Fruit fly (Drosophila melanogaster) whole organism: ENCODE results near the gene Dpy-30L2.

Experiments
- CG8478 ChIP-seq: fragments of >200 bp; optimal IDR thresholded peaks from 2 replicates; lab custom pipeline; 2018; ENCODE audit warnings: inconsistent platforms
- Dll ChIP-seq: fragments of >200 bp; optimal IDR thresholded peaks from 2 replicates; lab custom pipeline; 2017
- EcR ChIP-seq, 2 experiments: fragments of >200 bp; optimal IDR thresholded peaks; 2 replicates each; lab custom pipeline; 2017; ENCODE audit warnings: missing biosample characterization in 2 of 2, missing genetic modification characterization in 2 of 2, missing genetic modification reagents in 2 of 2
- pan ChIP-seq: fragments of >200 bp; optimal IDR thresholded peaks from 2 replicates; lab custom pipeline; 2017
- psq ChIP-seq: fragments of >200 bp; optimal IDR thresholded peaks from 2 replicates; lab custom pipeline; 2017
- usp ChIP-seq: fragments of >200 bp; optimal IDR thresholded peaks from 2 replicates; lab custom pipeline; 2017; ENCODE audit warnings: missing biosample characterization, missing genetic modification characterization, mixed read lengths

Dpy-30L2 gene

DNA sequence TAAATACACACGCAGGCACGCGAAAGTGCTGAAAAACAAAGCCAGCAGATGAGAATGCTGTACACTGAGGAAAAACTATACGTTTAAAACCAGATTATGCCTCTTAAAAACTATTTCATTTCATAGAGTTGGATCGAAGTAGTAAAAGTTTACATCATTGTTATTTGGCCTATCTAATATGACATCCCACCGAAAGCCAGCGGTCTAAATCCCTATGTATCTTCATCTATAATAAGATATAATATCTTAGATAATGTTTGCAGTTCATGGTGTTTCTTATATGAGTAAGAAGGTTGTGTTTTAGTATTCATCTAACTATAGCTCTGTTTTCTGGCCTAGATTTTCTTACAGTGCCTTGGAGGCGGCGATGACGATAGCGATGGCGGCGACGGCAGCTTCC lies 37.4 kb downstream of the Dpy-30L2 start:
- TF ChIP-seq usp (GFP tag; lab: Kevin White, UChicago): no peak
- no peak for TF ChIP-seq psq (lab: Kevin White, UChicago)
- TF ChIP-seq Dll (lab: Kevin White, UChicago): no peak
- TF ChIP-seq EcR (GFP tag; optimal IDR thresholded peaks at IDR 0.05; lab: Kevin White, UChicago): no peak
- TF ChIP-seq CG8478: no peak
- no peak for TF ChIP-seq pan (lab: Kevin White, UChicago)

DNA sequence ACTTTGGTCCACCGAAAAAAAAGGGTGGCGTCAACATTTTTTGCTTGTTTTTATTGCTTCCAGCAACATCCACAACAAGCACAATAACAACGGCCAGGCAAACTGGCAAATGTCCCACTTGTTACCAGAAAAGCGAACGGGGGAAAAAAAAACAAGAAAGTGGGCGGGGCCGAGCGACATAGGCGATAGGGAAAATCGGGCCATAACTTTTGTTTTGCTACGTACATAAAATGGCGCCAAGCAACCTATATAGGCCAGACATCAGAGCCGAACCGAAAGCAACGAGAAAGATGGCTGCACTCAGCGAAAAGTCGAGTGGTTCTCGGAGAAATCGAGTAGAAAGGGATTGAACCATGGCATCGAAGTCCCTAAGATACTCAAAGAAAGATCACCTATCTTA lies 40.3 kb downstream of the Dpy-30L2 start:
- TF ChIP-seq CG8478 (no peak), usp (GFP tag; lab: Kevin White, UChicago) (no peak), pan (lab: Kevin White, UChicago) (no peak), Dll (lab: Kevin White, UChicago) (no peak), EcR (GFP tag; optimal IDR thresholded peaks at IDR 0.05; lab: Kevin White, UChicago) (no peak), psq (lab: Kevin White, UChicago) (no peak)

DNA sequence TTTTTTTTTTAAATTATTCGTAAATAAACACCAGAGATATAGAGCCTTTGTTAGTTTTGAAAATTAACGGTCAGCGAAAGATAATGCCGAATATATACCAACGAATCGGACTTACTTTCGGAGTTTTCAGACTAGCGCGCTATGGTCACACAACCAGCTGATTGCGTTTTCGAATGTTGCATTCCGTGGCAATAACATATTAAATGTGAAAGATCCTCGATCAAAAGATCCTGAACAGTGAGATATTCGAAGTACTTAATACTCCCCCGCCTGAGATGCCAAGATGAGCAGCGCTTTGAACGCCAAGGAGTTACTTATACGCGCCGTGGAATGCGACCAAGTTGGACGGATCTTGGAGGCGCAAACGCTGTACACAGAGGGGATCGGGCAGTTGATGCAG lies 44.2 kb downstream of the Dpy-30L2 start, which contains the start of gene CG14985:
Gene CG14985, plus strand, starts transcription at position 159 of the 400 bp plus-strand sequence.
- TF ChIP-seq usp (GFP tag; lab: Kevin White, UChicago) (no peak), Dll (lab: Kevin White, UChicago) (no peak), psq (lab: Kevin White, UChicago) (no peak), pan (lab: Kevin White, UChicago) (no peak), CG8478 (no peak), EcR (GFP tag; optimal IDR thresholded peaks at IDR 0.05; lab: Kevin White, UChicago) (no peak)

DNA sequence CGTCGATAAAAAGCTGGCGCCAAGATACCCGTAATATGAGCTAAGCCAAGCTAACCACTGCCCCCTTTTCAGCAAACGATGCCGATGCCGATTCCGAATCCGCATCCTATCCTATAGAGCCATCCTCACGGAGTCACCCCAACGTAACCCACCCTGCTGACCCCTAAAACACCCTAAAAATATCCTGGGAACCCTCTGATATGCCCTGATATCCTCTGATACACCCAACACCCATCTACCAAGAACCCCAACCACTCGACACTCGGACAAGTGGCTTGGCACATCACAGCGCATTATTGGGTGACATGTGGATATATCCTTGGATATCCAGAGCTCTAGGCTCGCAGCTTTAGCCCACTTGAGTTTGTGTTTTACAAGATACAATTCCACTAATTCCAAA lies 46.0 kb downstream of the Dpy-30L2 start:
- no peak for TF ChIP-seq psq (lab: Kevin White, UChicago)
- no peak for TF ChIP-seq usp (GFP tag; lab: Kevin White, UChicago)
- no peak for TF ChIP-seq Dll (lab: Kevin White, UChicago)
- TF ChIP-seq EcR (GFP tag; optimal IDR thresholded peaks at IDR 0.05; lab: Kevin White, UChicago): no peak
- TF ChIP-seq CG8478: no peak
- TF ChIP-seq pan (lab: Kevin White, UChicago): no peak

DNA sequence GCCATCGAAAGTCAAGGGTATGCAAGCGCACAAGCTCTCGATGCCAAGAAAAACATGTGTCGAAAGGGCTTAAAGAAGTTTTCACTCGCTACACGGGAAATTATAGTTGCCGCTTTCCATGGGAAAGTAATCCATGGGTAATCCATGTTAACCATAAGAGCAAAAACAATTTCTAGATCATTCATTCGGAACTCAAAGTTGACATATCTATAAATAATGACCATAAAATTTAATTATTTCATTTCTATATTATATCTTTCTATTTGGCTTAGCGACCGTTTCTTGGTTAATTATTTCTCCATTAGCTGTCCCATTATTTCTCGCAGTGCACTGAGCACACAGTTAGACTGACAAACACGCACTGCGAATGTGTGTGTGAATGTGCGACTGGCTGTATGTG lies 46.8 kb downstream of the Dpy-30L2 start:
- TF ChIP-seq CG8478 (no peak), usp (GFP tag; lab: Kevin White, UChicago) (no peak), psq (lab: Kevin White, UChicago) (no peak), Dll (lab: Kevin White, UChicago) (no peak), pan (lab: Kevin White, UChicago) (no peak), EcR (GFP tag; optimal IDR thresholded peaks at IDR 0.05; lab: Kevin White, UChicago) (no peak)
